Worm (Caenorhabditis elegans): ENCODE data around the gene ntl-3.

Gene ntl-3

DNA sequence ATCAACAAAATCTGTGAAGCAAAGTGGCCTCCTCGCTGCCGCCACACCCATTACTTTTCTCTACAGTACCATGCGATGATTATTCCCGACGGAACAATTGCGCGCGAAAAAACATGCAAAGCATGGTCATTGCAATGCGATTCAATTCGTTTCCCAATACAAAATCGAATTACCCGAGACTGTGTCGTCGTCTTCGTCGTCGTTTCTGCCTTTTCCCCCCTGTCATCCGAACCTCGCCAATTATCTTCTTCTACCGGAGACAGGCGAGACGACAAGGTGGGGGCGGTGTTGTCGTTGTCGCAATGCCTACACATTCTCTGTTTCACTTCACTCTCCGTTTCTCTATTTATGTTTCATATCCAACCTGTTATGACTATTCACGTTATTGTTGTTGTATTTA, 34.4 kb downstream of the ntl-3 start (continued):
- TF ChIP-seq ztf-4 (tag; optimal IDR thresholded peaks at IDR 0.05) (no peak), sptf-1 (tag; optimal IDR thresholded peaks at IDR 0.05) (no peak), ama-1 (optimal IDR thresholded peaks at IDR 0.05) (no peak), nhr-47 (tag; optimal IDR thresholded peaks at IDR 0.05) (no peak), ceh-63 (GFP tag; optimal IDR thresholded peaks at IDR 0.05) (no peak), nhr-19 (GFP tag; conservative IDR thresholded peaks at IDR 0.05) (no peak), vab-15 (tag; optimal IDR thresholded peaks at IDR 0.05) (no peak), hlh-17 (GFP tag; optimal IDR thresholded peaks at IDR 0.05; ENCODE audit: borderline replicate concordance) (no peak), nhr-76 (tag; optimal IDR thresholded peaks at IDR 0.05) (no peak), nhr-77 (tag; optimal IDR thresholded peaks at IDR 0.05) (no peak), efl-1 (optimal IDR thresholded peaks at IDR 0.05) (peak; percentile 16 to 22), efl-1 (GFP tag; optimal IDR thresholded peaks at IDR 0.05 in 1 of 2) (no peak), nhr-84 (tag; optimal IDR thresholded peaks at IDR 0.05) (no peak), tlp-1 (tag; optimal IDR thresholded peaks at IDR 0.05) (no peak), nhr-237 (tag; optimal IDR thresholded peaks at IDR 0.05) (no peak), mep-1 (tag; optimal IDR thresholded peaks at IDR 0.05) (peak; percentile 67), skn-1 (tag; optimal IDR thresholded peaks at IDR 0.05) (no peak), nhr-90 (tag; optimal IDR thresholded peaks at IDR 0.05; ENCODE audit: poor library complexity) (peak; percentile 37), lin-35 (GFP tag; optimal IDR thresholded peaks at IDR 0.05) (peak; percentile 18 to 48), nhr-85 (tag) (peak; percentile 83), ceh-90 (tag; optimal IDR thresholded peaks at IDR 0.05) (no peak), C16A3.4 (tag; optimal IDR thresholded peaks at IDR 0.05) (peak; percentile 15), mab-9 (GFP tag; IDR thresholded peaks at IDR 0.05) (no peak), lin-14 (GFP tag; optimal IDR thresholded peaks at IDR 0.05) (peak; percentile 80), ztf-11 (tag; optimal IDR thresholded peaks at IDR 0.05) (no peak), irx-1 (tag; optimal IDR thresholded peaks at IDR 0.05) (no peak), pax-3 (tag; optimal IDR thresholded peaks at IDR 0.05) (no peak), nhr-11 (tag; optimal IDR thresholded peaks at IDR 0.05) (no peak), C04F5.9 (tag; optimal IDR thresholded peaks at IDR 0.05) (no peak), lin-39 (tag; optimal IDR thresholded peaks at IDR 0.05) (no peak), ets-5 (GFP tag; IDR thresholded peaks at IDR 0.05) (no peak), hlh-4 (tag; optimal IDR thresholded peaks at IDR 0.05) (no peak), hpl-2 (GFP tag; optimal IDR thresholded peaks at IDR 0.05) (no peak), zip-4 (GFP tag; optimal IDR thresholded peaks at IDR 0.05) (no peak), F16B12.6 (tag; optimal IDR thresholded peaks at IDR 0.05) (no peak), sup-37 (GFP tag; optimal IDR thresholded peaks at IDR 0.05) (no peak), unc-130 (tag; optimal IDR thresholded peaks at IDR 0.05) (no peak), swsn-7 (tag; optimal IDR thresholded peaks at IDR 0.05) (no peak), isw-1 (GFP tag; IDR thresholded peaks at IDR 0.05) (no peak)

DNA sequence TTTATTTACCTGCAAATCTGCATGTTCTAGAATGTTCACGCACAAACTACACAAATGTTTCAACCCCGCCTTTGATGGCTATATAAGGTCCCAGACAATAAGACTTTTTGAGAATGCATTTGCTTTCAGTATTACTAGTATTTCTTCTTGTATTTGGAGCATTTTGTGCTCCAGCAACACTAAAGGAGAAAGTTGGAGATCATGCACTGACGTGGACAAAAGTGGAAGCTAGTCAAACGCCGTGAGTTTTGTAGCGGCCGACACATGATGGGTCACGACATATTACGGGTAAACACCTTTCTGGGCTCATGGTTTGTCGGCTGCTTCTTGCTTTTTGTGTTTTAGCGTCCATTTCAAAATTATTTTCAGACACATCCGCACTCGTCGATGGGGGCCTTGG, 35.8 kb downstream of the ntl-3 start, which contains the start of gene C18D11.6:
Gene C18D11.6 (plus strand): TSS at position 110 of the 400 bp plus-strand sequence.
- TF ChIP-seq irx-1 (tag; optimal IDR thresholded peaks at IDR 0.05), result no peak
- TF ChIP-seq efl-1 (optimal IDR thresholded peaks at IDR 0.05), result no peak
- peak in 1 of 2 experiments; percentile 64 for TF ChIP-seq efl-1 (GFP tag; optimal IDR thresholded peaks at IDR 0.05 in 1 of 2)
- TF ChIP-seq nhr-85 (tag), result peak; percentile 81

DNA sequence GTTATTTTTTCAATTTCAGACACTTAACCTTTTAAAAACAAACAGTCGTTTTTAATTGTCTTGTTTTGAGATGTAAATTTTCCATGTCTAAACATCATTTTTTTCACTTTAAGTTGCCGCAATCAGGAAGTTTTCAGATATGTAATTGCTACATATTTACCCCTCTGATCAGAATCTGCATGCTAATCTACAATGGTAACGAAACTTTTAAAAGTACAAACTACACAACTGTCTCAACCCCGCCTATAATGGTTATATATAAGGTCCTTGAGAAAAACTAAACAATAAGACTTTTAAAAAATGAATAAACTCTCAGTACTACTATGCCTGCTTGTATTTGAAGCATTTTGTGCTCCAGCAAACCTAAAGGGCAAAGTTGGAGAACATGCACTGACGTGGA, 37.4 kb downstream of the ntl-3 start, which contains the start of gene C18D11.9:
Gene C18D11.9 (plus strand): TSS at position 301 of the 400 bp plus-strand sequence.
- no peak for TF ChIP-seq ceh-8 (GFP tag; optimal IDR thresholded peaks at IDR 0.05)
- TF ChIP-seq blmp-1 (tag; optimal IDR thresholded peaks at IDR 0.05), result no peak
- no peak for TF ChIP-seq efl-1 (optimal IDR thresholded peaks at IDR 0.05)
- TF ChIP-seq efl-1 (GFP tag; optimal IDR thresholded peaks at IDR 0.05 in 1 of 2), result peak in 1 of 2 experiments; percentile 31

Measured in whole organism, L1 larva.